Fruit fly (Drosophila melanogaster): ENCODE results near the gene Hmr.

Hmr gene

DNA sequence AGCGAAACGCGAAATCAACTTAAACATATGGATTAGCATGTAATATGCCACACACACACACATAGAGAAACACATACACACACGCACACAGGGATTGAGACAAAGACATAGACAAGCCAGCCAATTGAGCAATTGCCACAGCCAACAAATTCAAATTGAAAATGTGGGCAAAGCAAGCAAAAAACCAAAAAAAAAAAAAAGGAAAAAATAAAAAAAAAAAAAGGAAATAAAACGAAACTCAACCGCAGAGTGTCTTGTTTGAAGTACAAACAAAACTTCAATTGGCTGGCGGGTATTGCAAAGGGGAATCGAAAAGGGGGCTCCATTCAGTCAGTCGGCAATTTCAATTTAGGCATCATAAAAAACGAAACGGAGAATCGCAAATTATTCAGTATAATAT is 17.9 kb downstream of the Hmr start:
- TF ChIP-seq toe (GFP tag; optimal IDR thresholded peaks at IDR 0.05) (no peak), CG12768 (GFP tag; optimal IDR thresholded peaks at IDR 0.05) (no peak), Clk (GFP tag; optimal IDR thresholded peaks at IDR 0.05) (no peak), cic (GFP tag; optimal IDR thresholded peaks at IDR 0.05) (no peak), Crg-1 (GFP tag; optimal IDR thresholded peaks at IDR 0.05) (no peak), pad (GFP tag; optimal IDR thresholded peaks at IDR 0.05) (no peak), CG33017 (tag; optimal IDR thresholded peaks at IDR 0.05) (no peak), cnc (optimal IDR thresholded peaks at IDR 0.05) (no peak), kay (GFP tag; ENCODE audit: borderline replicate concordance) (no peak), CG11617 (GFP tag; optimal IDR thresholded peaks at IDR 0.05) (no peak), Mnt (GFP tag; optimal IDR thresholded peaks at IDR 0.05) (no peak), Hr96 (GFP tag; optimal IDR thresholded peaks at IDR 0.05) (no peak), ovo (GFP tag; optimal IDR thresholded peaks at IDR 0.05) (no peak), CG14711 (tag; optimal IDR thresholded peaks at IDR 0.05) (no peak), CG1620 (GFP tag; optimal IDR thresholded peaks at IDR 0.05) (no peak), bab1 (GFP tag; optimal IDR thresholded peaks at IDR 0.05) (no peak), tj (GFP tag; optimal IDR thresholded peaks at IDR 0.05) (no peak), CG7101 (tag; optimal IDR thresholded peaks at IDR 0.05) (no peak), CG5204 (GFP tag; optimal IDR thresholded peaks at IDR 0.05) (no peak)

- TF ChIP-seq CG7101 (tag; optimal IDR thresholded peaks at IDR 0.05): no peak
- no peak for TF ChIP-seq cnc (optimal IDR thresholded peaks at IDR 0.05)
- TF ChIP-seq CG33017 (tag; optimal IDR thresholded peaks at IDR 0.05): no peak
- no peak for TF ChIP-seq CG7045 (GFP tag; optimal IDR thresholded peaks at IDR 0.05)
- TF ChIP-seq Mnt (GFP tag; optimal IDR thresholded peaks at IDR 0.05): no peak
- no peak for TF ChIP-seq kay (GFP tag; ENCODE audit: borderline replicate concordance)
- TF ChIP-seq ovo (GFP tag; optimal IDR thresholded peaks at IDR 0.05): no peak
- TF ChIP-seq cic (GFP tag; optimal IDR thresholded peaks at IDR 0.05): no peak
- TF ChIP-seq CG1620 (GFP tag; optimal IDR thresholded peaks at IDR 0.05): no peak
- no peak for TF ChIP-seq Crg-1 (GFP tag; optimal IDR thresholded peaks at IDR 0.05)
- no peak for TF ChIP-seq pad (GFP tag; optimal IDR thresholded peaks at IDR 0.05)
- TF ChIP-seq CG5204 (GFP tag; optimal IDR thresholded peaks at IDR 0.05): no peak
- no peak for TF ChIP-seq CG12768 (GFP tag; optimal IDR thresholded peaks at IDR 0.05)
- no peak for TF ChIP-seq bab1 (GFP tag; optimal IDR thresholded peaks at IDR 0.05)
- TF ChIP-seq toe (GFP tag; optimal IDR thresholded peaks at IDR 0.05): no peak
- no peak for TF ChIP-seq CG11617 (GFP tag; optimal IDR thresholded peaks at IDR 0.05)
- no peak for TF ChIP-seq Hr96 (GFP tag; optimal IDR thresholded peaks at IDR 0.05)
- no peak for TF ChIP-seq CG14711 (tag; optimal IDR thresholded peaks at IDR 0.05)
- no peak for TF ChIP-seq Clk (GFP tag; optimal IDR thresholded peaks at IDR 0.05)
- no peak for TF ChIP-seq tj (GFP tag; optimal IDR thresholded peaks at IDR 0.05)
Measured at dm6 chrX:10576993-10577392, 18.7 kb downstream of the Hmr start.

dm6 chrX:10573554-10573953 is 22.1 kb downstream of the Hmr start:
- TF ChIP-seq CG7101 (tag; optimal IDR thresholded peaks at IDR 0.05) (no peak), Crg-1 (GFP tag; optimal IDR thresholded peaks at IDR 0.05) (no peak), CG7045 (GFP tag; optimal IDR thresholded peaks at IDR 0.05) (no peak), CG5204 (GFP tag; optimal IDR thresholded peaks at IDR 0.05) (no peak), kay (GFP tag; ENCODE audit: borderline replicate concordance) (no peak), CG12768 (GFP tag; optimal IDR thresholded peaks at IDR 0.05) (no peak)

- no peak for TF ChIP-seq CG5204 (GFP tag; optimal IDR thresholded peaks at IDR 0.05)
- TF ChIP-seq Mnt (GFP tag; optimal IDR thresholded peaks at IDR 0.05): no peak
Measured at dm6 chrX:10570142-10570756, 25.4 kb downstream of the Hmr start.

DNA sequence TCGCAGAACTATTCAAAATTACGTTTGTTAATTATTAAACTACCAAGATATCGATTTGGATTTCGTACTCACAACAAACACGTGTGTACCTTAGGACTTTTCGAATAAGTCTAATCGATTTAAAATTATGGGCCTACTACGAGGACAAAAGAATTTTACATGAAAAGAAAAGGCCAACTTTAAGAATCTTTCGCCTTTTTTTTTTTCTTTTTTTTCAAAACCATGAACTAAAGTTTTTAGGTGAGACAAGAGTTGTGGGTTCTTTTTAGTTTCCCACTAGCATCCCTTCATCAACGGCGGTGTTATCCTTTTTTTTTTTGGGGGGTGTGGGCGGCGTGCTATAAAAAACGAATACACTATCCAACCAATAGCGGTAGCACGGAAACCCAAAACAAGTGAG is 29.2 kb downstream of the Hmr start, which contains the start of gene CG15296:
Gene CG15296 (minus strand): TSS at position 101 of the 400 bp plus-strand sequence.
- TF ChIP-seq Crg-1 (GFP tag; optimal IDR thresholded peaks at IDR 0.05) (no peak), toe (GFP tag; optimal IDR thresholded peaks at IDR 0.05) (no peak), Clk (GFP tag; optimal IDR thresholded peaks at IDR 0.05) (no peak), pad (GFP tag; optimal IDR thresholded peaks at IDR 0.05) (no peak), ovo (GFP tag; optimal IDR thresholded peaks at IDR 0.05) (no peak), kay (GFP tag; ENCODE audit: borderline replicate concordance) (no peak), CG7101 (tag; optimal IDR thresholded peaks at IDR 0.05) (no peak), CG12768 (GFP tag; optimal IDR thresholded peaks at IDR 0.05) (no peak), bab1 (GFP tag; optimal IDR thresholded peaks at IDR 0.05) (no peak), CG33017 (tag; optimal IDR thresholded peaks at IDR 0.05) (no peak), Hr96 (GFP tag; optimal IDR thresholded peaks at IDR 0.05) (no peak)

dm6 chrX:10564145-10564544 is 31.5 kb downstream of the Hmr start:
- TF ChIP-seq Crg-1 (GFP tag; optimal IDR thresholded peaks at IDR 0.05): no peak
- TF ChIP-seq ovo (GFP tag; optimal IDR thresholded peaks at IDR 0.05): no peak
- TF ChIP-seq pad (GFP tag; optimal IDR thresholded peaks at IDR 0.05): no peak
- no peak for TF ChIP-seq CG7045 (GFP tag; optimal IDR thresholded peaks at IDR 0.05)
- TF ChIP-seq Hr96 (GFP tag; optimal IDR thresholded peaks at IDR 0.05): no peak
- no peak for TF ChIP-seq Mnt (GFP tag; optimal IDR thresholded peaks at IDR 0.05)
- TF ChIP-seq CG12768 (GFP tag; optimal IDR thresholded peaks at IDR 0.05): no peak
- no peak for TF ChIP-seq CG33017 (tag; optimal IDR thresholded peaks at IDR 0.05)
- no peak for TF ChIP-seq CG7101 (tag; optimal IDR thresholded peaks at IDR 0.05)
- no peak for TF ChIP-seq CG11617 (GFP tag; optimal IDR thresholded peaks at IDR 0.05)
- no peak for TF ChIP-seq cic (GFP tag; optimal IDR thresholded peaks at IDR 0.05)
- TF ChIP-seq kay (GFP tag; ENCODE audit: borderline replicate concordance): no peak
- TF ChIP-seq bab1 (GFP tag; optimal IDR thresholded peaks at IDR 0.05): no peak
- TF ChIP-seq CG1620 (GFP tag; optimal IDR thresholded peaks at IDR 0.05): no peak
- no peak for TF ChIP-seq tj (GFP tag; optimal IDR thresholded peaks at IDR 0.05)
- no peak for TF ChIP-seq toe (GFP tag; optimal IDR thresholded peaks at IDR 0.05)
- no peak for TF ChIP-seq cnc (optimal IDR thresholded peaks at IDR 0.05)
- TF ChIP-seq Clk (GFP tag; optimal IDR thresholded peaks at IDR 0.05): no peak
